Worm (Caenorhabditis elegans): ENCODE results near the gene T05C1.3.

The T05C1.3 gene

DNA sequence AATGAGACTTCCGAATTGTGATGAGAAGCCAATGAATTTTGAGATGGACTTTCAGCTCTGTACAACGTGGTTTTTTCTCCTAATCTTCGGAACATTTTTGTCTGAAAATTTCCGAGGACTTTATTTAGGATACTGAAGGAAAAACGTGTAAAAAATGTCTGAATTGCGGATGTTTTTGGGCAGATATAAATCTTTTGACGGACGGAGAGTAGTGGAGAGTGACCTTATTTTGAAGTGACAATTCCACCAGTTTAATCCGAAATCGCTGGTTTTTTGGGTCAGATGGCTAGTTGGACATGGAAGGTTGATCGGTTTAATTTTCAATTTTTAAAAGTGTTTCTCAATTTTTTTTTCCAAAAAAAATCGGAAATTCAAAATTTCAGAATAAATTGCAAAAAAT lies at the start of gene T05C1.3:
T05C1.3 (minus strand) TSS at position 101 of the 400 bp plus-strand sequence.
- no peak for TF ChIP-seq nhr-120 (GFP tag; IDR thresholded peaks at IDR 0.05)
- TF ChIP-seq K12H6.12 (tag; optimal IDR thresholded peaks at IDR 0.05), result no peak
- no peak for TF ChIP-seq madf-8 (GFP tag; conservative IDR thresholded peaks at IDR 0.05)
- TF ChIP-seq hsf-1 (GFP tag; IDR thresholded peaks at IDR 0.05), result no peak
- no peak for TF ChIP-seq C17E4.6 (GFP tag; IDR thresholded peaks at IDR 0.05)
- TF ChIP-seq F22D6.2 (tag; optimal IDR thresholded peaks at IDR 0.05), result no peak
- no peak for TF ChIP-seq nfyb-1 (GFP tag; IDR thresholded peaks at IDR 0.05)
- TF ChIP-seq ekl-4 (GFP tag; IDR thresholded peaks at IDR 0.05), result no peak
- TF ChIP-seq madf-10 (tag; optimal IDR thresholded peaks at IDR 0.05), result no peak
- TF ChIP-seq attf-3 (GFP tag; conservative IDR thresholded peaks at IDR 0.05), result no peak
- TF ChIP-seq ZK185.1 (tag; optimal IDR thresholded peaks at IDR 0.05; ENCODE audit: poor library complexity, severe bottlenecking), result no peak
- TF ChIP-seq fkh-3 (tag; optimal IDR thresholded peaks at IDR 0.05), result no peak
- TF ChIP-seq tlf-1 (GFP tag; optimal IDR thresholded peaks at IDR 0.05), result no peak
- no peak for TF ChIP-seq snpc-4 (GFP tag; optimal IDR thresholded peaks at IDR 0.05)
- TF ChIP-seq snpc-4 (tag; optimal IDR thresholded peaks at IDR 0.05), result no peak
- no peak for TF ChIP-seq pha-4 (tag; optimal IDR thresholded peaks at IDR 0.05)
- TF ChIP-seq akir-1 (GFP tag; optimal IDR thresholded peaks at IDR 0.05), result no peak
- no peak for TF ChIP-seq mel-28 (tag; optimal IDR thresholded peaks at IDR 0.05; ENCODE audit: borderline replicate concordance)

DNA sequence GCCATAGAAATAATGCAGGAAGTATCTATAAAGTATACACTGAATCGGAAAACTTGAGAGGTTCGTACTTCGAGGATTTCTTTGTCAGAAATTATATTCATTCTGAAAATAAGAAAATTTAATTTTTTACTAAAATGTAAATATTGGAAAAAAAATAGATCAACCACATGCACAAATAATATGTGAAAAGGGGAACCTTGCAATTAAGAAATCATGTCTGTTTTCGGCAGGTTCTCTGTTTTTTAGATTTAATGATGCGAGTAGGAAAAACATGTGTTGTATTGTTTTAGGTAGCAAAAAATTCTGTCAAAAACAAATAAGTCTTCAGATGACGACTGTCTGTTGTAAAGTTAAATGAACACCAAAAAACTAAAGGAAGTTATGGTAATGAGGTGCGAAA lies 48.0 kb upstream of the T05C1.3 start, which contains the start of gene sra-33:
sra-33 (minus strand) TSS at position 101 of the 400 bp plus-strand sequence.
- TF ChIP-seq hlh-12 (tag; optimal IDR thresholded peaks at IDR 0.05) (no peak), lsl-1 (GFP tag; optimal IDR thresholded peaks at IDR 0.05) (no peak)

DNA sequence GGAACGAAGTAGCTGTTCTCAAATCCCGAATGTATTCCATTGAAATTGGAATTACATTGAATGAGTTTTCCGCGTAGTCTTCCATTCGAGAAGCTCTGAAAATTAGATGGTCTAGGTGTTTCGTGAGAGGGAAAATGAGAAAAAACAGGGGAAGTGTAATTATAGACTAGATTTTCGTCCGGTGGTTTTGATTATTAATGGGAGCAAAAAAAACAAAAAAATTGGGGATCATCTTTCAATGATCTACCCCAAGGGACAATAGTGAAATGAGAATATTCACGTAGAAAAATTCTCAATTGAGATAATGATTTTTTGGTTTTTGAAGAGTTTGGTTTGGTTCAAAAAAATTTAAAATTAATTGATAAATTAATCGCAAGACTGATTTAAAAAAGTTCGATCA lies 42.7 kb upstream of the T05C1.3 start, which contains the start of gene sra-32:
sra-32 (minus strand) TSS at position 101 of the 400 bp plus-strand sequence.
- TF ChIP-seq cebp-1 (GFP tag; IDR thresholded peaks at IDR 0.05) (no peak), cebp-1 (tag; optimal IDR thresholded peaks at IDR 0.05) (no peak), Y79H2A.3 (GFP tag; conservative IDR thresholded peaks at IDR 0.05) (no peak), bed-2 (GFP tag; IDR thresholded peaks at IDR 0.05) (no peak), atf-7 (tag; optimal IDR thresholded peaks at IDR 0.05) (no peak), nhr-90 (tag; optimal IDR thresholded peaks at IDR 0.05) (no peak), F23B12.7 (tag; optimal IDR thresholded peaks at IDR 0.05; ENCODE audit: insufficient read depth) (no peak), ceh-27 (GFP tag; optimal IDR thresholded peaks at IDR 0.05) (no peak)

DNA sequence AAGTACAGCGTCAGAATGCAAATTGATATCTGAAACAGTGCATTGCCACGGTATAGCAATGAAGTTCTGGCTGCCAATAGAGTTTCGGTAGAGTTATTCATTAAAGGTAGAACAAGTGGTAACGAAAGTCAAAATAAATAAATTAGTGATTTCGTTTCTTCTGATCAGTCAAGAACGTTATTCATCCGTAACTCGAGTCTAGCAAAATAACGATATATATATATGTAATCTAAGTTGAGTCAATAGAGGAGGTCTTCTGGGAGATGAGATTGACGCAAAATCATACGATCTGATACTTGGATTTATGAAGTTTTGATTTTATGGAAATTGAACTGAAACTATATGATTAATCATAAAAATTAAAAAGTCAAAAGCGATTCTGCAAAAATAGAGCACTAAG lies 38.6 kb upstream of the T05C1.3 start, which contains the start of gene sra-35:
sra-35 (minus strand) TSS at position 101 of the 400 bp plus-strand sequence.
- TF ChIP-seq gei-17 (GFP tag; optimal IDR thresholded peaks at IDR 0.05) (no peak), K12H6.12 (tag; optimal IDR thresholded peaks at IDR 0.05) (no peak), sptf-2 (GFP tag; optimal IDR thresholded peaks at IDR 0.05) (no peak), F23B12.7 (tag; optimal IDR thresholded peaks at IDR 0.05; ENCODE audit: insufficient read depth) (no peak), mxl-1 (tag; optimal IDR thresholded peaks at IDR 0.05) (no peak), nhr-179 (tag; optimal IDR thresholded peaks at IDR 0.05) (no peak), hrde-1 (tag; optimal IDR thresholded peaks at IDR 0.05; ENCODE audit: borderline replicate concordance) (no peak), aptf-2 (GFP tag; conservative IDR thresholded peaks at IDR 0.05) (no peak), Y56A3A.18 (GFP tag; IDR thresholded peaks at IDR 0.05) (no peak), zim-3 (tag; optimal IDR thresholded peaks at IDR 0.05) (no peak), ztf-3 (GFP tag; optimal IDR thresholded peaks at IDR 0.05) (no peak), mes-4 (tag; optimal IDR thresholded peaks at IDR 0.05) (no peak), nhr-90 (tag; optimal IDR thresholded peaks at IDR 0.05) (no peak), attf-5 (GFP tag; optimal IDR thresholded peaks at IDR 0.05) (no peak), snpc-3.4 (tag; optimal IDR thresholded peaks at IDR 0.05) (no peak), athp-1 (tag; optimal IDR thresholded peaks at IDR 0.05) (no peak), T26A5.8 (tag; optimal IDR thresholded peaks at IDR 0.05) (no peak), F52B5.7 (tag; optimal IDR thresholded peaks at IDR 0.05) (no peak), ets-4 (GFP tag; optimal IDR thresholded peaks at IDR 0.05) (no peak), xnd-1 (tag; optimal IDR thresholded peaks at IDR 0.05) (no peak)

Data from whole organism, young adult.